Fruit fly (Drosophila melanogaster): ENCODE results near the gene qua.

- TF ChIP-seq CG32264 (GFP tag; optimal IDR thresholded peaks at IDR 0.05), result peak; percentile 82
- peak; percentile 92 for TF ChIP-seq OdsH (GFP tag; optimal IDR thresholded peaks at IDR 0.05)
- TF ChIP-seq fru (GFP tag; optimal IDR thresholded peaks at IDR 0.05), result peak; percentile 93
- no peak for TF ChIP-seq Abd-B (GFP tag; optimal IDR thresholded peaks at IDR 0.05)
- TF ChIP-seq Rel (GFP tag; optimal IDR thresholded peaks at IDR 0.05), result no peak
- peak; percentile 43 for TF ChIP-seq Rel (tag; optimal IDR thresholded peaks at IDR 0.05)
- TF ChIP-seq psq (GFP tag; optimal IDR thresholded peaks at IDR 0.05), result peak; percentile 84
- TF ChIP-seq pan (optimal IDR thresholded peaks at IDR 0.05), result no peak
- no peak for TF ChIP-seq usp (GFP tag; optimal IDR thresholded peaks at IDR 0.05)
- TF ChIP-seq sv (GFP tag; optimal IDR thresholded peaks at IDR 0.05), result peak; percentile 92
These were observed 12.8 kb downstream of the qua start, which contains the start of the genes GCS2beta and CG5131 for dm6 chr2L:17484174-17484573.

All from whole organism, wandering third instar larva.